Worm (Caenorhabditis elegans) whole organism, late embryonic: ENCODE results near the gene F29F11.20.

Experiments
- C38D4.7 ChIP-seq: fragments of 200-800 bp; sonication (Bioruptor generic); optimal IDR thresholded peaks from 2 replicates; lab custom pipeline; 2018; ENCODE audit warnings: mild to moderate bottlenecking, missing genetic modification characterization, moderate library complexity, missing compliant biosample characterization
- F13H6.1 ChIP-seq: sonication (generic microtip); optimal IDR thresholded peaks from 2 replicates; lab custom pipeline; 2016; ENCODE audit warnings: missing genetic modification characterization, missing compliant biosample characterization
- K02D7.2 ChIP-seq: sonication (generic microtip); optimal IDR thresholded peaks from 2 replicates; lab custom pipeline; 2017; ENCODE audit warnings: mild to moderate bottlenecking, missing genetic modification characterization, missing compliant biosample characterization
- ahr-1 ChIP-seq: sonication (generic microtip); optimal IDR thresholded peaks from 2 replicates; lab custom pipeline; 2016; ENCODE audit warnings: missing genetic modification characterization, missing compliant biosample characterization
- ceh-18 ChIP-seq: sonication (generic microtip); optimal IDR thresholded peaks from 2 replicates; lab custom pipeline; 2016; ENCODE audit warnings: missing genetic modification characterization, missing compliant biosample characterization
- ceh-2 ChIP-seq: sonication (generic microtip); optimal IDR thresholded peaks from 2 replicates; lab custom pipeline; 2016; ENCODE audit warnings: missing genotype, missing genetic modification characterization, missing compliant biosample characterization
- ceh-22 ChIP-seq: sonication (generic microtip); optimal IDR thresholded peaks from 2 replicates; lab custom pipeline; 2017; ENCODE audit warnings: missing biosample characterization, missing genetic modification characterization
- ceh-31 ChIP-seq: sonication (generic microtip); optimal IDR thresholded peaks from 2 replicates; lab custom pipeline; 2016; ENCODE audit warnings: missing genetic modification characterization, missing compliant biosample characterization
- ceh-34 ChIP-seq: sonication (generic microtip); optimal IDR thresholded peaks from 2 replicates; lab custom pipeline; 2016; ENCODE audit warnings: mild to moderate bottlenecking, missing genetic modification characterization, missing compliant biosample characterization
- ceh-6 ChIP-seq: fragments of 200-800 bp; sonication (Bioruptor generic); optimal IDR thresholded peaks from 2 replicates; lab custom pipeline; 2018; ENCODE audit warnings: mild to moderate bottlenecking, missing genetic modification characterization, missing compliant biosample characterization
- dmd-4 ChIP-seq: sonication (generic microtip); optimal IDR thresholded peaks from 2 replicates; lab custom pipeline; 2016; ENCODE audit warnings: borderline replicate concordance, missing genetic modification characterization, missing compliant biosample characterization
- dve-1 ChIP-seq: sonication (generic microtip); optimal IDR thresholded peaks from 2 replicates; lab custom pipeline; 2017; ENCODE audit warnings: antibody characterized with exemption, mild to moderate bottlenecking, missing genetic modification characterization, missing compliant biosample characterization
- elt-2 ChIP-seq: sonication (generic microtip); optimal IDR thresholded peaks from 2 replicates; lab custom pipeline; 2016; ENCODE audit warnings: missing genetic modification reagents, missing genetic modification characterization, missing compliant biosample characterization
- elt-4 ChIP-seq: sonication (generic microtip); optimal IDR thresholded peaks from 2 replicates; lab custom pipeline; 2016; ENCODE audit warnings: missing genetic modification characterization, missing compliant biosample characterization
- eyg-1 ChIP-seq: sonication (generic microtip); optimal IDR thresholded peaks from 2 replicates; lab custom pipeline; 2016; ENCODE audit warnings: missing genotype, missing genetic modification characterization, missing compliant biosample characterization
- fax-1 ChIP-seq: sonication (generic microtip); optimal IDR thresholded peaks from 2 replicates; lab custom pipeline; 2016; ENCODE audit warnings: missing genotype, missing genetic modification characterization, missing compliant biosample characterization
- hlh-30 ChIP-seq: sonication (generic microtip); optimal IDR thresholded peaks from 2 replicates; lab custom pipeline; 2017; ENCODE audit warnings: antibody characterized with exemption, missing genetic modification characterization, missing compliant biosample characterization; ENCODE audit not compliant: insufficient read depth
- hlh-6 ChIP-seq: sonication (generic microtip); optimal IDR thresholded peaks from 2 replicates; lab custom pipeline; 2016; ENCODE audit warnings: missing genotype, missing genetic modification characterization, missing compliant biosample characterization
- lin-11 ChIP-seq: fragments of 200-800 bp; sonication (Bioruptor generic); optimal IDR thresholded peaks from 2 replicates; lab custom pipeline; 2018; ENCODE audit warnings: mild to moderate bottlenecking, missing genetic modification characterization, missing compliant biosample characterization
- mec-3 ChIP-seq: sonication (generic microtip); optimal IDR thresholded peaks from 2 replicates; lab custom pipeline; 2016; ENCODE audit warnings: borderline replicate concordance, missing genetic modification characterization, missing compliant biosample characterization
- nhr-11 ChIP-seq: fragments of 150-350 bp; optimal IDR thresholded peaks from 2 replicates; lab custom pipeline; 2014; ENCODE audit warnings: missing biosample characterization, missing genetic modification characterization
- npax-4 ChIP-seq: sonication (generic microtip); optimal IDR thresholded peaks from 2 replicates; lab custom pipeline; 2016; ENCODE audit warnings: missing genetic modification characterization, missing compliant biosample characterization
- pag-3 ChIP-seq: sonication (generic microtip); optimal IDR thresholded peaks from 2 replicates; lab custom pipeline; 2016; ENCODE audit warnings: missing compliant biosample characterization, missing genetic modification characterization, borderline replicate concordance
- pat-9 ChIP-seq: fragments of 200-800 bp; sonication (Bioruptor generic); optimal IDR thresholded peaks from 2 replicates; lab custom pipeline; 2018; ENCODE audit warnings: mild to moderate bottlenecking, missing genetic modification characterization, moderate library complexity, missing compliant biosample characterization
- pha-2 ChIP-seq: sonication (generic microtip); optimal IDR thresholded peaks from 2 replicates; lab custom pipeline; 2017; ENCODE audit warnings: mild to moderate bottlenecking, missing genetic modification characterization, missing compliant biosample characterization
- ref-2 ChIP-seq: sonication (generic microtip); optimal IDR thresholded peaks from 2 replicates; lab custom pipeline; 2016; ENCODE audit warnings: missing genetic modification characterization, missing compliant biosample characterization
- rnt-1 ChIP-seq: sonication (generic microtip); optimal IDR thresholded peaks from 2 replicates; lab custom pipeline; 2016; ENCODE audit warnings: missing genetic modification characterization, missing compliant biosample characterization
- tbx-2 ChIP-seq: sonication (generic microtip); optimal IDR thresholded peaks from 2 replicates; lab custom pipeline; 2016; ENCODE audit warnings: missing genetic modification characterization, missing compliant biosample characterization
- tbx-7 ChIP-seq: sonication (generic microtip); optimal IDR thresholded peaks from 2 replicates; lab custom pipeline; 2016; ENCODE audit warnings: missing genotype, missing genetic modification characterization, missing compliant biosample characterization
- ttx-3 ChIP-seq: sonication (generic microtip); optimal IDR thresholded peaks from 2 replicates; lab custom pipeline; 2016; ENCODE audit warnings: missing genetic modification reagents, missing genetic modification characterization, missing compliant biosample characterization
- unc-3 ChIP-seq, 2 experiments: fragments of 200-800 bp in 1 of 2; sonication (Bioruptor generic) in 1 of 2; sonication (generic microtip) in 1 of 2; conservative IDR thresholded peaks in 1 of 2; optimal IDR thresholded peaks in 1 of 2; 2 replicates each; pipeline versions ENCODE4 v1.3.6 to Lab custom; 2016 to 2022; ENCODE audit warnings: missing compliant biosample characterization in 2 of 2, missing genetic modification characterization in 2 of 2, missing genetic modification reagents in 1 of 2
- unc-55 ChIP-seq: sonication (generic microtip); optimal IDR thresholded peaks from 2 replicates; lab custom pipeline; 2017; ENCODE audit warnings: missing biosample characterization, missing genetic modification reagents, missing genetic modification characterization
- unc-86 ChIP-seq: sonication (generic microtip); optimal IDR thresholded peaks from 2 replicates; lab custom pipeline; 2016; ENCODE audit warnings: missing genetic modification characterization, missing compliant biosample characterization

Gene F29F11.20

DNA sequence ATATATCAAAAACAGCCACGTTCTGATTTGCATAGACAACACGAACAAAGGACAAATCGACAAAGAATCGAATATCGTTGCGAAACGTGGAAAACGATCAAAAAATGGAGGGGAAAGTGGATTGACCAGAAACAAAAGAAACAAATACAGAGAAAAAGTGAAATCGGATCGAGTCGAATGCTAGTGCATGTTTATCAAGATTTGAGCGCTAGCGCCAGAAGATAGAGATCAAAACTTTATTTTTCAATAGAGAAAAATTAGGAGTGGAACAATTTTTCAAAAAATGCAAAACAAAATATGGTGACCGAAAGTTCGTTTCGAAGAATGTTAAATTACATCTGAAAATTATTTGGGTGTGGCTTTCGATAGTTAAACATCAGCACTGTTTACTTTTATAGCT, 25.7 kb upstream of the F29F11.20 start:
- no peak for TF ChIP-seq ahr-1 (tag; lab: Kevin White, UChicago)
- no peak for TF ChIP-seq ceh-6
- TF ChIP-seq ref-2 (tag; lab: Kevin White, UChicago) = no peak
- no peak for TF ChIP-seq mec-3
- TF ChIP-seq ttx-3 (tag; lab: Kevin White, UChicago) = no peak
- no peak for TF ChIP-seq fax-1 (tag; lab: Kevin White, UChicago)
- no peak for TF ChIP-seq npax-4
- TF ChIP-seq ceh-34 (tag; lab: Kevin White, UChicago) = no peak
- TF ChIP-seq unc-3 (GFP tag; conservative IDR thresholded peaks at IDR 0.05; lab: Robert Waterston, UW) = no peak
- no peak for TF ChIP-seq unc-3 (tag; optimal IDR thresholded peaks at IDR 0.05; lab: Kevin White, UChicago)
- no peak for TF ChIP-seq elt-4 (tag; lab: Kevin White, UChicago)
- TF ChIP-seq nhr-11 (tag; lab: Kevin White, UChicago) = no peak
- no peak for TF ChIP-seq dmd-4
- no peak for TF ChIP-seq rnt-1 (tag; lab: Kevin White, UChicago)
- TF ChIP-seq C38D4.7 (GFP tag; lab: Kevin White, UChicago) = no peak
- TF ChIP-seq tbx-7 (tag; lab: Kevin White, UChicago) = no peak
- no peak for TF ChIP-seq ceh-31 (tag; lab: Kevin White, UChicago)
- TF ChIP-seq pha-2 (tag; lab: Kevin White, UChicago) = no peak

ce11 chrV:10664271-10664670, 23.4 kb upstream of the F29F11.20 start:
- TF ChIP-seq unc-86 (no peak), pha-2 (tag; lab: Kevin White, UChicago) (no peak), unc-55 (GFP tag; lab: Kevin White, UChicago) (no peak), F13H6.1 (tag; lab: Kevin White, UChicago) (no peak), tbx-2 (no peak), eyg-1 (no peak), ceh-18 (tag; lab: Kevin White, UChicago) (no peak), K02D7.2 (no peak), dve-1 (tag; lab: Kevin White, UChicago) (no peak), pag-3 (tag; lab: Kevin White, UChicago) (no peak), elt-2 (no peak), ceh-2 (no peak), ceh-22 (no peak), hlh-6 (tag; lab: Kevin White, UChicago) (no peak), ceh-31 (tag; lab: Kevin White, UChicago) (no peak), hlh-30 (tag; lab: Kevin White, UChicago) (no peak)

DNA sequence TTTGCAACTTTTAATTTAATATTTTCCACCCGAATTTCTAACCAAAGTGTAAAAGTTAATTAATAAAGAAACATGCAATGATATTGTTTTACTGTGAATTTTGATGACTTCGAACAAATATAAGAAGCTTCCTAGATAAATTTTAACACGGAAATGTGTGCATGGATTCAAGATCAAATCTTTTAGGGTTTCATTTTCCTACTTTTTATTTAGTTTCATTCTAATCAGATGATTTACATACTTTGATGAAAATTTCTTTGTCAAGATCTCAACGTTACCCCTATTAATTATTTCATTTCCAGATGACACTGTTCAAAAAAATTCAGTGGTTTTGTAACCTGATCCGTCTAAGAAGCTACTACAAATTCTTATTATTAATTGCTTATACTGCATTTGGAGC, 20.4 kb upstream of the F29F11.20 start, which contains the start of gene twk-12:
Gene twk-12, plus strand, starts transcription at position 301 of the 400 bp plus-strand sequence.
- TF ChIP-seq elt-4 (tag; lab: Kevin White, UChicago) = no peak
- TF ChIP-seq C38D4.7 (GFP tag; lab: Kevin White, UChicago) = no peak

- no peak for TF ChIP-seq dmd-4
- no peak for TF ChIP-seq unc-55 (GFP tag; lab: Kevin White, UChicago)
- TF ChIP-seq lin-11 (tag; lab: Kevin White, UChicago) = no peak
- TF ChIP-seq ceh-34 (tag; lab: Kevin White, UChicago) = peak; percentile 61
- no peak for TF ChIP-seq pha-2 (tag; lab: Kevin White, UChicago)
- TF ChIP-seq ceh-18 (tag; lab: Kevin White, UChicago) = no peak
- TF ChIP-seq pag-3 (tag; lab: Kevin White, UChicago) = no peak
- TF ChIP-seq pat-9 (tag; lab: Kevin White, UChicago) = no peak
Measured at ce11 chrV:10670817-10671216, 16.9 kb upstream of the F29F11.20 start.

ce11 chrV:10671618-10672017, 16.1 kb upstream of the F29F11.20 start, which contains the start of gene ceh-22:
ceh-22 (plus strand) TSS chrV:10671918.
- TF ChIP-seq F13H6.1 (tag; lab: Kevin White, UChicago) (no peak), ceh-22 (peak; percentile 74)
